Worm (Caenorhabditis elegans) whole organism, dauer: Measurements from ENCODE around the gene C45B2.2.

ENCODE experiments used
- unc-62 ChIP-seq: sonication (generic microtip); optimal IDR thresholded peaks from 2 replicates; lab custom pipeline; 2017; ENCODE audit warnings: missing biosample characterization, missing genetic modification reagents, missing genetic modification characterization

Gene C45B2.2

DNA sequence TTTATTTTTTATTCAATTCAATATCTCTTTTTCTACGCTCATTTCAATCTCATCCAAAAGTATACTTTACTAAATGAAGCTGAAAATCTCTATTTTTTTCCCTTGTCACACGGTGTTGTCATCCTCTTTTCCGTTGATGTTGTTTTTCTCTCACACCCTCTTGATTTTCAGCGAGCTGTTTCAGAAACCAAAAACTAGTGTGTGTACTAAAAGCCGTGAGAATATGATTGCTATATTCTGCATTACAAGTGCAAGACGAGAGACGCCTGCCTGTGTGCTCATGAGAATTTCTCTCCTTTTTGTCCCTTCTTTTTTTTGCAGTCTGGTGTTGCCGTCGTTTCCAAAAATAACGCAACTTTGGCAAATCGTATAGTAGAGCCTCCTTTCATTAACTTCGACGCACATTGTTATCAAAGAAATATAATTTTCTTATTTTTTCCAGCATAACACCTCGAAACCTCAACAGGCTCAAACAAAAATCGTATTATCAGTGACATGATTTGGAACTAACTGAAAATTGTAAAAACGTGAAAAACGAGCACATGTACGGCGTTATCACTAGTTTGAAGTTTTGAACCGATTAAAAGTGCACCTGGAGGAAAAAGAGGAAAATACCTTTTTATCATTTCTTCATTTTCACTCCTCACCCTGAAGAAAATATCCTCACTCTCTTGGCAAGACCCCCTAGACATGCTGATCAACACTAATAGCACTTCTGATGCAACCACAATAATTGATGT is 33.7 kb downstream of the C45B2.2 start, which contains the start of gene C15H9.2:
Gene C15H9.2, plus strand, starts transcription at position 441 of the 740 bp plus-strand sequence.
- TF ChIP-seq unc-62 (GFP tag; lab: Kevin White, UChicago) = no peak

ce11 chrX:6121279-6121678 is 36.7 kb downstream of the C45B2.2 start:
- TF ChIP-seq unc-62 (GFP tag; lab: Kevin White, UChicago) = no peak

DNA sequence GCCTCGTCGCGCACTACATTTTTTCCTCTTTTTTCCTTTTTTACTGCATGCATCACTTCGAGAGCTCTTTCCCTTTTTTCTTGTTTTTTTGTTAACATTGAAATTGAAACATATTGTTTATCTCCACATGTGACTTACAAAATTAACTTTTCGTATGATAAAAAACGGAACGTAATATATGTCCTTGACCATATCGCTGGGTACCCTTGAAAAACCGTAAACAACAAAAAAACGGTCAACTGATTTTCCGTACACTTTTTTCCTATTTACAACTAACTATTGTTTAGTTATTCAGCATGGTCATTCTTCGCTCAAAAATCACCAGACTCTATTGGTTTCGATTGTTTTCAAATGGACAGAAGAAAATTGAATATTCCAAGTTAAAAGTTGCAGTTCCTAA is 37.5 kb downstream of the C45B2.2 start, which contains the start of gene nnt-1:
Gene nnt-1, plus strand, starts transcription at position 286 of the 400 bp plus-strand sequence.
- no peak for TF ChIP-seq unc-62 (GFP tag; lab: Kevin White, UChicago)

ce11 chrX:6128225-6128686 is 43.7 kb downstream of the C45B2.2 start, which contains the start of gene C15H9.9:
Gene C15H9.9 (minus strand): TSS chrX:6128275.
- TF ChIP-seq unc-62 (GFP tag; lab: Kevin White, UChicago) = no peak

DNA sequence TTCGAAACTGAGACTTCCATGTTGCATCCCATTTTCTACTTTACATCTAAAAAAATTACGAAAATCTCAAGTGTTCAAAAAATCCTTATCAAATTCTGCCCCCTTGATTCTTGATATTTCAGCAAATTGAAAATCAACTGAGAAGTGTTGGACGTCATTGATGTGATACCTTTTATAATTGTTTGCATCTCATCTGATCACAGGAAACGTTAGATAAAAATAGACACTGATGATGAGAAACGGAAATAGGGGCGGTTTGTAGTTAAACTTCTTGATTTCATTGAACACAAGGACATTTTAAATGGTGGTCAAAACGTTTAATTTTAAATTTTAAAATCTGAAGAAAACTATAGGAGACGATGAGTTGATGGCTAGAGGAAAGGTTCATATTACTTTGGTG is 44.2 kb downstream of the C45B2.2 start:
- no peak for TF ChIP-seq unc-62 (GFP tag; lab: Kevin White, UChicago)

DNA sequence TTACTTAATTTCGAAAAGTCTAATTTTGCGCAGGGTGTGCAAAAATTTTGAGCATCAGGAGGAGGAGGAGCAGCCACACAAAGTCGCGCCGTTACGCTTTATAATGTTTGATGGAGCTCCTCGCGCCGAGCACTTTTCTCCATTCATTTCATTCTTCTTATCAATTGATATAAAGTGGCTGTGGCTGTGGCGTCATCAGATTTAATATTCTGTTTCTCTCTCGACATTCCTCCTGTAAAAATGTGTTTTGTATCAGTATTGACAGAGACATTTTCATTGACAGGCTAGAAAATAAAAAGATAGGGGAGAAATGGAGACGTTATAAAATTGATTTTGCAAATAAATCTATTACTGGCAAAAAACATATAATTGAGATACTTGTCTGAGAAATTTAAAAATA is 44.7 kb downstream of the C45B2.2 start:
- no peak for TF ChIP-seq unc-62 (GFP tag; lab: Kevin White, UChicago)

ce11 chrX:6134423-6134822 is 49.9 kb downstream of the C45B2.2 start:
- TF ChIP-seq unc-62 (GFP tag; lab: Kevin White, UChicago) = no peak
